Worm (Caenorhabditis elegans) whole organism, L2 larva: Measurements from ENCODE around the gene syf-2.

ENCODE experiments used
- C34F6.9 ChIP-seq: fragments of 150-350 bp; optimal IDR thresholded peaks from 2 replicates; lab custom pipeline; 2014; ENCODE audit warnings: missing biosample characterization, missing genetic modification characterization
- F13H6.1 ChIP-seq: sonication (generic microtip); optimal IDR thresholded peaks from 2 replicates; lab custom pipeline; 2016; ENCODE audit warnings: missing genetic modification characterization, missing compliant biosample characterization
- R02D3.7 ChIP-seq: fragments of 150-350 bp; optimal IDR thresholded peaks from 2 replicates; lab custom pipeline; 2014; ENCODE audit warnings: missing biosample characterization, missing genetic modification characterization
- Y55F3AM.14 ChIP-seq: fragments of 200-800 bp; sonication (Bioruptor generic); optimal IDR thresholded peaks from 2 replicates; lab custom pipeline; 2018; ENCODE audit warnings: mild to moderate bottlenecking, missing genetic modification characterization, missing compliant biosample characterization
- ZK546.5 ChIP-seq: sonication (generic microtip); optimal IDR thresholded peaks from 2 replicates; lab custom pipeline; 2017; ENCODE audit warnings: missing biosample characterization, missing genetic modification characterization
- alr-1 ChIP-seq: fragments of 150-350 bp; optimal IDR thresholded peaks from 2 replicates; lab custom pipeline; 2014; ENCODE audit warnings: missing biosample characterization, missing genetic modification characterization
- aly-2 ChIP-seq: fragments of 150-350 bp; optimal IDR thresholded peaks from 2 replicates; lab custom pipeline; 2014; ENCODE audit warnings: missing biosample characterization, missing genetic modification characterization
- ama-1 ChIP-seq: fragments of 150-350 bp; optimal IDR thresholded peaks from 2 replicates; lab custom pipeline; 2018; ENCODE audit warnings: inconsistent platforms
- blmp-1 ChIP-seq: sonication (generic microtip); optimal IDR thresholded peaks from 2 replicates; lab custom pipeline; 2017; ENCODE audit warnings: missing genetic modification characterization, mild to moderate bottlenecking, missing compliant biosample characterization, antibody characterized with exemption, moderate library complexity; ENCODE audit not compliant: insufficient read depth
- ceh-16 ChIP-seq: fragments of 150-350 bp; optimal IDR thresholded peaks from 2 replicates; lab custom pipeline; 2014; ENCODE audit warnings: missing biosample characterization, missing genetic modification characterization
- ceh-82 ChIP-seq: fragments of 150-350 bp; optimal IDR thresholded peaks from 2 replicates; lab custom pipeline; 2014; ENCODE audit warnings: missing biosample characterization, missing genetic modification characterization
- crh-2 ChIP-seq: sonication (generic microtip); optimal IDR thresholded peaks from 2 replicates; lab custom pipeline; 2017; ENCODE audit warnings: missing biosample characterization, missing genetic modification characterization
- dmd-4 ChIP-seq: sonication (generic microtip); optimal IDR thresholded peaks from 2 replicates; lab custom pipeline; 2017; ENCODE audit warnings: missing biosample characterization, missing genetic modification characterization
- egl-27 ChIP-seq: sonication (generic microtip); optimal IDR thresholded peaks from 3 replicates; lab custom pipeline; 2017; ENCODE audit warnings: missing biosample characterization, missing genetic modification reagents, missing genetic modification characterization
- elt-1 ChIP-seq: fragments of 150-350 bp; optimal IDR thresholded peaks from 2 replicates; lab custom pipeline; 2014; ENCODE audit warnings: missing biosample characterization, missing genetic modification characterization
- elt-3 ChIP-seq: sonication (generic microtip); optimal IDR thresholded peaks from 2 replicates; lab custom pipeline; 2017; ENCODE audit warnings: missing biosample characterization, missing genetic modification characterization
- fos-1 ChIP-seq: fragments of 150-350 bp; optimal IDR thresholded peaks from 2 replicates; lab custom pipeline; 2014; ENCODE audit warnings: missing biosample characterization, missing genetic modification characterization
- gmeb-1 ChIP-seq: fragments of 150-350 bp; optimal IDR thresholded peaks from 2 replicates; lab custom pipeline; 2014; ENCODE audit warnings: missing biosample characterization, missing genetic modification characterization
- lin-11 ChIP-seq: fragments of 150-350 bp; sonication (generic microtip); optimal IDR thresholded peaks from 2 replicates; lab custom pipeline; 2014; ENCODE audit warnings: missing biosample characterization, missing genetic modification characterization, inconsistent platforms, mixed read lengths
- lin-13 ChIP-seq: fragments of 150-350 bp; optimal IDR thresholded peaks from 2 replicates; lab custom pipeline; 2014; ENCODE audit warnings: missing biosample characterization, missing genetic modification reagents, missing genetic modification characterization
- lin-39 ChIP-seq: fragments of 150-350 bp; optimal IDR thresholded peaks from 2 replicates; lab custom pipeline; 2014; ENCODE audit warnings: missing biosample characterization, missing genetic modification reagents, missing genetic modification characterization
- lsy-2 ChIP-seq, 2 experiments: fragments of 150-350 bp in 1 of 2; sonication (generic microtip) in 1 of 2; optimal IDR thresholded peaks; 2 replicates each; lab custom pipeline; 2014 to 2017; ENCODE audit warnings: missing biosample characterization in 2 of 2, missing genetic modification characterization in 2 of 2
- mab-5 ChIP-seq: fragments of 150-350 bp; optimal IDR thresholded peaks from 2 replicates; lab custom pipeline; 2014; ENCODE audit warnings: missing biosample characterization, missing genetic modification characterization
- mbf-1 ChIP-seq: sonication (generic microtip); optimal IDR thresholded peaks from 2 replicates; lab custom pipeline; 2017; ENCODE audit warnings: missing biosample characterization, missing genetic modification characterization
- mdl-1 ChIP-seq, 2 experiments: fragments of 150-350 bp in 1 of 2; sonication (generic microtip) in 1 of 2; optimal IDR thresholded peaks; 2 replicates each; lab custom pipeline; 2017; ENCODE audit warnings: missing biosample characterization in 2 of 2, missing genetic modification characterization in 2 of 2
- nhr-10 ChIP-seq: sonication (generic microtip); optimal IDR thresholded peaks from 2 replicates; lab custom pipeline; 2017; ENCODE audit warnings: missing biosample characterization, missing genetic modification characterization
- nhr-11 ChIP-seq: fragments of 150-350 bp; optimal IDR thresholded peaks from 2 replicates; lab custom pipeline; 2014; ENCODE audit warnings: missing biosample characterization, missing genetic modification characterization
- nhr-12 ChIP-seq: fragments of 150-350 bp; optimal IDR thresholded peaks from 2 replicates; lab custom pipeline; 2014; ENCODE audit warnings: missing biosample characterization, missing genetic modification characterization
- nhr-129 ChIP-seq: fragments of 150-350 bp; optimal IDR thresholded peaks from 2 replicates; lab custom pipeline; 2014; ENCODE audit warnings: missing biosample characterization, missing genetic modification characterization
- nhr-21 ChIP-seq: fragments of 150-350 bp; optimal IDR thresholded peaks from 2 replicates; lab custom pipeline; 2014; ENCODE audit warnings: missing biosample characterization, missing genetic modification characterization
- nhr-23 ChIP-seq: fragments of 150-350 bp; optimal IDR thresholded peaks from 2 replicates; lab custom pipeline; 2014; ENCODE audit warnings: missing biosample characterization, missing genetic modification reagents, missing genetic modification characterization
- nhr-237 ChIP-seq: fragments of 150-350 bp; optimal IDR thresholded peaks from 2 replicates; lab custom pipeline; 2014; ENCODE audit warnings: missing biosample characterization, missing genetic modification characterization
- nhr-25 ChIP-seq: fragments of 150-350 bp; sonication (generic microtip); optimal IDR thresholded peaks from 3 replicates; lab custom pipeline; 2014; ENCODE audit warnings: missing biosample characterization, missing genetic modification characterization
- nhr-6 ChIP-seq: fragments of 150-350 bp; optimal IDR thresholded peaks from 2 replicates; lab custom pipeline; 2014; ENCODE audit warnings: missing biosample characterization, missing genetic modification characterization
- nhr-77 ChIP-seq: fragments of 150-350 bp; optimal IDR thresholded peaks from 2 replicates; lab custom pipeline; 2014; ENCODE audit warnings: missing biosample characterization, missing genetic modification characterization
- peb-1 ChIP-seq: fragments of 150-350 bp; optimal IDR thresholded peaks from 2 replicates; lab custom pipeline; 2014; ENCODE audit warnings: missing biosample characterization, missing genetic modification characterization
- sem-4 ChIP-seq: fragments of 150-350 bp; optimal IDR thresholded peaks from 2 replicates; lab custom pipeline; 2014; ENCODE audit warnings: missing biosample characterization, missing genetic modification reagents, missing genetic modification characterization
- skn-1 ChIP-seq: sonication (generic microtip); optimal IDR thresholded peaks from 2 replicates; lab custom pipeline; 2017; ENCODE audit warnings: missing biosample characterization, missing genetic modification characterization
- sma-3 ChIP-seq: sonication (generic microtip); optimal IDR thresholded peaks from 2 replicates; lab custom pipeline; 2016; ENCODE audit warnings: missing genetic modification reagents, missing genetic modification characterization, missing compliant biosample characterization
- sma-9 ChIP-seq, 2 experiments: fragments of 150-350 bp in 1 of 2; sonication (generic microtip) in 1 of 2; optimal IDR thresholded peaks; 2 replicates each; lab custom pipeline; 2014 to 2016; ENCODE audit warnings: missing genetic modification characterization in 2 of 2, mild to moderate bottlenecking in 1 of 2, missing biosample characterization in 1 of 2, missing compliant biosample characterization in 1 of 2, missing genetic modification reagents in 1 of 2, moderate library complexity in 1 of 2
- snpc-4 ChIP-seq: fragments of 150-350 bp; optimal IDR thresholded peaks from 2 replicates; lab custom pipeline; 2014; ENCODE audit warnings: missing biosample characterization, missing genetic modification characterization
- unc-39 ChIP-seq: fragments of 150-350 bp; optimal IDR thresholded peaks from 2 replicates; lab custom pipeline; 2014; ENCODE audit warnings: missing biosample characterization, missing genetic modification characterization
- unc-55 ChIP-seq: fragments of 150-350 bp; sonication (generic microtip); optimal IDR thresholded peaks from 3 replicates; lab custom pipeline; 2014; ENCODE audit warnings: missing biosample characterization, missing genetic modification reagents, missing genetic modification characterization
- unc-62 ChIP-seq: fragments of 150-350 bp; optimal IDR thresholded peaks from 2 replicates; lab custom pipeline; 2014; ENCODE audit warnings: missing biosample characterization, missing genetic modification reagents, missing genetic modification characterization
- zag-1 ChIP-seq: fragments of 150-350 bp; optimal IDR thresholded peaks from 2 replicates; lab custom pipeline; 2014; ENCODE audit warnings: missing biosample characterization, missing genetic modification characterization
- ztf-1 ChIP-seq: fragments of 200-800 bp; sonication (Bioruptor generic); conservative IDR thresholded peaks from 2 replicates; pipeline ENCODE4 v1.3.6; 2022; ENCODE audit warnings: missing genetic modification characterization, missing compliant biosample characterization
- ztf-11 ChIP-seq: sonication (generic microtip); optimal IDR thresholded peaks from 2 replicates; lab custom pipeline; 2017; ENCODE audit warnings: missing biosample characterization, missing genetic modification characterization
- ztf-4 ChIP-seq: fragments of 150-350 bp; optimal IDR thresholded peaks from 2 replicates; lab custom pipeline; 2014; ENCODE audit warnings: missing biosample characterization, missing genetic modification characterization

syf-2 gene

DNA sequence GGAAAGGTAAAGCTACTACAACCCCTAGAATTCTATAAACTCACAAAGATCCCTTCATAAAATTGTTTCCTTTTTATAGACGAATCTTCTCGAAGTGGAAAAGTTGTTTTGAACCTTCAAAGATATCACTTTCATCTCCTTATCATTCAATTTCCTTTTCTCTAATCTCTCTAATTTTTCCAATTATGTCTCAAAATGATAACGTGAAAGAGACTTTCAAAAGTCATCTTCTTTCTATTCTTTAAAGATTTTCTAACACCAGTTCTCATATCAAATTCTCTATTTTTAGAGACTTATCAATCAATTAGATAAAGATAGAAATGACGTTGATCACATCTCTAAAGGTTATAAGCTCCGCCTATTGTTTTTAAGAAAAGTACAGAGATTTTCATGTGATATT, 37.6 kb upstream of the syf-2 start (continued):
- TF ChIP-seq nhr-77 (tag; lab: Kevin White, UChicago) = no peak
- no peak for TF ChIP-seq gmeb-1 (tag; lab: Kevin White, UChicago)
- no peak for TF ChIP-seq snpc-4
- TF ChIP-seq ZK546.5 (tag; lab: Kevin White, UChicago) = no peak
- no peak for TF ChIP-seq zag-1 (tag; lab: Kevin White, UChicago)
- TF ChIP-seq peb-1 (tag; lab: Kevin White, UChicago) = no peak
- TF ChIP-seq elt-3 (tag; lab: Kevin White, UChicago) = no peak
- no peak for TF ChIP-seq nhr-23
- no peak for TF ChIP-seq elt-1
- no peak for TF ChIP-seq lin-11
- no peak for TF ChIP-seq F13H6.1 (tag; lab: Kevin White, UChicago)
- TF ChIP-seq lin-13 (GFP tag; lab: Kevin White, UChicago) = peak; percentile 3
- no peak for TF ChIP-seq ztf-11 (tag; lab: Kevin White, UChicago)
- no peak for TF ChIP-seq ceh-82 (tag; lab: Kevin White, UChicago)
- peak; percentile 14 for TF ChIP-seq sma-3 (GFP tag; lab: Kevin White, UChicago)
- no peak for TF ChIP-seq C34F6.9 (tag; lab: Kevin White, UChicago)
- TF ChIP-seq aly-2 (tag; lab: Kevin White, UChicago) = no peak
- TF ChIP-seq mdl-1 (tag; optimal IDR thresholded peaks at IDR 0.05; lab: Kevin White, UChicago) = peak in 1 of 2 experiments; percentile 2
- no peak for TF ChIP-seq ztf-4

DNA sequence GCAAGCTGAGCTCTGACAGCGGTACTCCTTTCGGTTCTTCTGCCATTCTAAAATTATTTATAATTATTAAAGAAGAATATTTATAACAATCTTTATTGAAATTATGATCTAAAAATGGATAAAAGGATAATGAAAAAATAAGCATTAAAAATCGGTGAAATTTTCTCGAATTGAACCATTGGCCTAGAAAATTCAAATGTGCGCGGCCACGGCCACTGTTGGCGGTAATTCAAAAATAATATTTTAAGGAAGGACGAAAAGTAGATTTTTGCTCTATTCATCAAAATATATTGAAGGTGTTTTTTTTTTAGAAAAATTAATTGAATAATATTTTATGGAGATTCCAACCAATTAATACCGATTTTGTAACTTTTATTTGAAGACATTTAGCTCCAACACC, 36.9 kb upstream of the syf-2 start, which contains the start of gene pfd-5:
Gene pfd-5, minus strand, starts transcription at position 47 of the 400 bp plus-strand sequence.
- no peak for TF ChIP-seq nhr-10 (tag; lab: Kevin White, UChicago)
- TF ChIP-seq mab-5 = no peak
- TF ChIP-seq elt-3 (tag; lab: Kevin White, UChicago) = no peak
- no peak for TF ChIP-seq ceh-82 (tag; lab: Kevin White, UChicago)
- TF ChIP-seq snpc-4 = peak; percentile 7
- TF ChIP-seq nhr-12 = no peak
- TF ChIP-seq sem-4 (tag; lab: Kevin White, UChicago) = no peak
- no peak for TF ChIP-seq nhr-6
- peak; percentile 37 for TF ChIP-seq nhr-25 (tag; lab: Kevin White, UChicago)
- TF ChIP-seq nhr-129 (tag; lab: Kevin White, UChicago) = no peak
- no peak for TF ChIP-seq ztf-4
- peak; percentile 29 for TF ChIP-seq fos-1 (tag; lab: Kevin White, UChicago)
- no peak for TF ChIP-seq peb-1 (tag; lab: Kevin White, UChicago)
- peak; percentile 69 for TF ChIP-seq sma-9 (GFP tag; optimal IDR thresholded peaks at IDR 0.05; lab: Kevin White, UChicago)
- no peak for TF ChIP-seq sma-9 (tag; optimal IDR thresholded peaks at IDR 0.05; lab: Kevin White, UChicago)
- no peak for TF ChIP-seq unc-62 (GFP tag; lab: Kevin White, UChicago)
- peak; percentile 33 for TF ChIP-seq egl-27 (tag; lab: Kevin White, UChicago)
- no peak for TF ChIP-seq zag-1 (tag; lab: Kevin White, UChicago)
- peak; percentile 20 for TF ChIP-seq nhr-21 (tag; lab: Kevin White, UChicago)
- TF ChIP-seq mdl-1 (tag; optimal IDR thresholded peaks at IDR 0.05; lab: Kevin White, UChicago) = no peak
- no peak for TF ChIP-seq ztf-11 (tag; lab: Kevin White, UChicago)
- TF ChIP-seq ZK546.5 (tag; lab: Kevin White, UChicago) = no peak
- no peak for TF ChIP-seq nhr-23
- peak; percentile 46 to 85 for TF ChIP-seq lsy-2 (tag; optimal IDR thresholded peaks at IDR 0.05; lab: Kevin White, UChicago)
- TF ChIP-seq skn-1 (tag; lab: Kevin White, UChicago) = no peak
- no peak for TF ChIP-seq nhr-237 (tag; lab: Kevin White, UChicago)
- no peak for TF ChIP-seq nhr-11
- no peak for TF ChIP-seq blmp-1
- peak; percentile 35 for TF ChIP-seq crh-2
- peak; percentile 65 for TF ChIP-seq C34F6.9 (tag; lab: Kevin White, UChicago)
- TF ChIP-seq R02D3.7 = no peak
- TF ChIP-seq unc-55 (GFP tag; lab: Kevin White, UChicago) = peak; percentile 78
- no peak for TF ChIP-seq lin-39 (tag; lab: Kevin White, UChicago)
- TF ChIP-seq aly-2 (tag; lab: Kevin White, UChicago) = no peak
- no peak for TF ChIP-seq elt-1
- no peak for TF ChIP-seq Y55F3AM.14 (GFP tag; lab: Kevin White, UChicago)
- peak; percentile 49 for TF ChIP-seq F13H6.1 (tag; lab: Kevin White, UChicago)
- no peak for TF ChIP-seq nhr-77 (tag; lab: Kevin White, UChicago)
- TF ChIP-seq ama-1 (lab: Kevin White, UChicago) = no peak
- TF ChIP-seq ceh-16 (tag; lab: Kevin White, UChicago) = no peak
- TF ChIP-seq gmeb-1 (tag; lab: Kevin White, UChicago) = peak; percentile 94
- no peak for TF ChIP-seq unc-39 (tag; lab: Kevin White, UChicago)
- TF ChIP-seq mbf-1 = no peak
- no peak for TF ChIP-seq ztf-1 (GFP tag; lab: Robert Waterston, UW)
- TF ChIP-seq sma-3 (GFP tag; lab: Kevin White, UChicago) = peak; percentile 63
- peak; percentile 27 for TF ChIP-seq lin-11
- no peak for TF ChIP-seq dmd-4 (tag; lab: Kevin White, UChicago)
- TF ChIP-seq alr-1 (tag; lab: Kevin White, UChicago) = no peak
- peak; percentile 22 for TF ChIP-seq lin-13 (GFP tag; lab: Kevin White, UChicago)
